Fruit fly (Drosophila melanogaster): ENCODE results near the gene pcm.

DNA sequence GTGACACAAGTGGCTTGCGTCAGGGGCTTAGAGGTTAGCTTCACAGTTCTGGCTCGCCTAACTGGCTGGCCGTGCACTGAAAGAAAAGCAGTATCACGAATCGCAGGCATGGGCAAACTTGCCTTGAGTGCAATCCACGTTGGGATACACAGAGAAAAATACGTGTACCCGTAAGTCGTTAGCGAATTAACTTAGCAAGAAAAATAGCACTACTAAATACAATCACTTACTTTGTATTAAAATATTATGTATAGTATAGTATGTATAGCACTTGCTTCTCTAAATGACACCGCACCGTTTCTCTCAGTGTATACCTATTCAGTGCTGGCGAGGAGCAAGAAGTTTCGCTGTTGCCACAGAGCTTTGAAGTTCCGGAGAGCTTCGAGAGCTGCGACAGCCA lies 38.7 kb downstream of the pcm start:
- TF ChIP-seq Smox (GFP tag; optimal IDR thresholded peaks at IDR 0.05): no peak
- no peak for TF ChIP-seq Sox15 (GFP tag; optimal IDR thresholded peaks at IDR 0.05)
- no peak for TF ChIP-seq Hr4 (GFP tag; optimal IDR thresholded peaks at IDR 0.05)
- no peak for TF ChIP-seq Sox102F (GFP tag; optimal IDR thresholded peaks at IDR 0.05)

All from whole organism, prepupa.